Worm (Caenorhabditis elegans) whole organism, mixed stage, embryonic: ENCODE measurements around the gene taf-13.

Experiments
- M03D4.4 ChIP-seq: sonication (generic microtip); optimal IDR thresholded peaks from 2 replicates; lab custom pipeline; 2017; ENCODE audit warnings: mild to moderate bottlenecking, missing genetic modification characterization, missing compliant biosample characterization
- bed-3 ChIP-seq: fragments of 200-800 bp; sonication (Bioruptor generic); optimal IDR thresholded peaks from 3 replicates; lab custom pipeline; 2018; ENCODE audit warnings: mild to moderate bottlenecking, missing genetic modification characterization, moderate library complexity, missing compliant biosample characterization
- blmp-1 ChIP-seq: fragments of 150-350 bp; optimal IDR thresholded peaks from 2 replicates; lab custom pipeline; 2014; ENCODE audit warnings: missing biosample characterization, missing genetic modification characterization
- ceh-39 ChIP-seq: fragments of 150-350 bp; optimal IDR thresholded peaks from 2 replicates; lab custom pipeline; 2014; ENCODE audit warnings: missing biosample characterization, missing genetic modification characterization
- ceh-43 ChIP-seq: fragments of 200-800 bp; sonication (Bioruptor generic); optimal IDR thresholded peaks from 2 replicates; lab custom pipeline; 2018; ENCODE audit warnings: mild to moderate bottlenecking, missing genetic modification characterization, moderate library complexity, missing compliant biosample characterization
- ceh-83 ChIP-seq: fragments of 200-800 bp; sonication (Bioruptor generic); optimal IDR thresholded peaks from 2 replicates; lab custom pipeline; 2018; ENCODE audit warnings: mild to moderate bottlenecking, missing genetic modification characterization, missing compliant biosample characterization
- ces-1 ChIP-seq: fragments of 150-350 bp; optimal IDR thresholded peaks from 2 replicates; lab custom pipeline; 2014; ENCODE audit warnings: missing biosample characterization, missing genetic modification reagents, missing genetic modification characterization
- cnd-1 ChIP-seq: fragments of 200-800 bp; sonication (Bioruptor generic); optimal IDR thresholded peaks from 2 replicates; lab custom pipeline; 2018; ENCODE audit warnings: mild to moderate bottlenecking, missing genetic modification characterization, missing compliant biosample characterization
- drap-1 ChIP-seq: fragments of 200-800 bp; sonication (Bioruptor generic); optimal IDR thresholded peaks from 3 replicates; lab custom pipeline; 2018; ENCODE audit warnings: mild to moderate bottlenecking, missing genetic modification characterization, missing compliant biosample characterization
- elt-3 ChIP-seq: fragments of 150-350 bp; optimal IDR thresholded peaks from 2 replicates; lab custom pipeline; 2014; ENCODE audit warnings: missing biosample characterization, missing genetic modification characterization
- flh-1 ChIP-seq: fragments of 200-800 bp; sonication (Bioruptor generic); optimal IDR thresholded peaks from 2 replicates; lab custom pipeline; 2018; ENCODE audit warnings: mild to moderate bottlenecking, missing genetic modification characterization, moderate library complexity, missing compliant biosample characterization
- ham-2 ChIP-seq: fragments of 200-800 bp; sonication (Bioruptor generic); optimal IDR thresholded peaks from 2 replicates; lab custom pipeline; 2018; ENCODE audit warnings: mild to moderate bottlenecking, missing genetic modification characterization, missing compliant biosample characterization
- hlh-1 ChIP-seq: fragments of 150-350 bp; optimal IDR thresholded peaks from 2 replicates; lab custom pipeline; 2014; ENCODE audit warnings: missing biosample characterization, missing genetic modification reagents, missing genetic modification characterization
- lin-13 ChIP-seq: fragments of 150-350 bp; optimal IDR thresholded peaks from 2 replicates; lab custom pipeline; 2014; ENCODE audit warnings: missing biosample characterization, missing genetic modification characterization
- lsy-2 ChIP-seq: fragments of 150-350 bp; optimal IDR thresholded peaks from 2 replicates; lab custom pipeline; 2014; ENCODE audit warnings: missing biosample characterization, missing genetic modification characterization
- mab-5 ChIP-seq: fragments of 150-350 bp; optimal IDR thresholded peaks from 2 replicates; lab custom pipeline; 2014; ENCODE audit warnings: missing biosample characterization, missing genetic modification characterization
- mep-1 ChIP-seq: fragments of 150-350 bp; optimal IDR thresholded peaks from 2 replicates; lab custom pipeline; 2017; ENCODE audit warnings: missing biosample characterization, missing genetic modification reagents, missing genetic modification characterization, inconsistent platforms
- mls-2 ChIP-seq: sonication (generic microtip); optimal IDR thresholded peaks from 2 replicates; lab custom pipeline; 2016; ENCODE audit warnings: mild to moderate bottlenecking, missing genetic modification characterization, moderate library complexity, missing compliant biosample characterization
- nhr-12 ChIP-seq: fragments of 150-350 bp; optimal IDR thresholded peaks from 2 replicates; lab custom pipeline; 2014; ENCODE audit warnings: missing biosample characterization, missing genetic modification characterization
- nhr-2 ChIP-seq: fragments of 150-350 bp; optimal IDR thresholded peaks from 2 replicates; lab custom pipeline; 2014; ENCODE audit warnings: missing biosample characterization, missing genetic modification characterization
- nhr-76 ChIP-seq: sonication (generic microtip); optimal IDR thresholded peaks from 2 replicates; lab custom pipeline; 2017; ENCODE audit warnings: missing biosample characterization, missing genetic modification characterization
- pha-4 ChIP-seq: fragments of 150-350 bp; optimal IDR thresholded peaks from 2 replicates; lab custom pipeline; 2018; ENCODE audit warnings: missing biosample characterization, missing genetic modification reagents, missing genetic modification characterization
- sem-2 ChIP-seq: fragments of 200-800 bp; sonication (Bioruptor generic); optimal IDR thresholded peaks from 2 replicates; lab custom pipeline; 2018; ENCODE audit warnings: mild to moderate bottlenecking, missing genetic modification characterization, missing compliant biosample characterization
- snpc-4 ChIP-seq: fragments of 150-350 bp; optimal IDR thresholded peaks from 2 replicates; lab custom pipeline; 2014; ENCODE audit warnings: missing biosample characterization, missing genetic modification characterization
- sptf-1 ChIP-seq: sonication (generic microtip); optimal IDR thresholded peaks from 2 replicates; lab custom pipeline; 2017; ENCODE audit warnings: mild to moderate bottlenecking, missing genetic modification characterization, moderate library complexity, missing compliant biosample characterization
- tbx-8 ChIP-seq: fragments of 200-800 bp; sonication (Bioruptor generic); optimal IDR thresholded peaks from 2 replicates; lab custom pipeline; 2018; ENCODE audit warnings: mild to moderate bottlenecking, missing genetic modification characterization, moderate library complexity, missing compliant biosample characterization
- unc-120 ChIP-seq: sonication (generic microtip); optimal IDR thresholded peaks from 2 replicates; lab custom pipeline; 2017; ENCODE audit warnings: missing genetic modification characterization, missing compliant biosample characterization; ENCODE audit not compliant: poor library complexity, severe bottlenecking
- unc-39 ChIP-seq: fragments of 150-350 bp; optimal IDR thresholded peaks from 2 replicates; lab custom pipeline; 2014; ENCODE audit warnings: missing biosample characterization, missing genetic modification characterization
- unc-62 ChIP-seq: fragments of 150-350 bp; optimal IDR thresholded peaks from 2 replicates; lab custom pipeline; 2014; ENCODE audit warnings: missing biosample characterization, missing genetic modification reagents, missing genetic modification characterization
- zip-8 ChIP-seq: fragments of 150-350 bp; optimal IDR thresholded peaks from 2 replicates; lab custom pipeline; 2014; ENCODE audit warnings: missing biosample characterization, missing genetic modification characterization

taf-13 gene

ce11 chrII:10608821-10609220, 3.4 kb upstream of the taf-13 start:
- no peak for TF ChIP-seq sem-2 (GFP tag; lab: Kevin White, UChicago)

DNA sequence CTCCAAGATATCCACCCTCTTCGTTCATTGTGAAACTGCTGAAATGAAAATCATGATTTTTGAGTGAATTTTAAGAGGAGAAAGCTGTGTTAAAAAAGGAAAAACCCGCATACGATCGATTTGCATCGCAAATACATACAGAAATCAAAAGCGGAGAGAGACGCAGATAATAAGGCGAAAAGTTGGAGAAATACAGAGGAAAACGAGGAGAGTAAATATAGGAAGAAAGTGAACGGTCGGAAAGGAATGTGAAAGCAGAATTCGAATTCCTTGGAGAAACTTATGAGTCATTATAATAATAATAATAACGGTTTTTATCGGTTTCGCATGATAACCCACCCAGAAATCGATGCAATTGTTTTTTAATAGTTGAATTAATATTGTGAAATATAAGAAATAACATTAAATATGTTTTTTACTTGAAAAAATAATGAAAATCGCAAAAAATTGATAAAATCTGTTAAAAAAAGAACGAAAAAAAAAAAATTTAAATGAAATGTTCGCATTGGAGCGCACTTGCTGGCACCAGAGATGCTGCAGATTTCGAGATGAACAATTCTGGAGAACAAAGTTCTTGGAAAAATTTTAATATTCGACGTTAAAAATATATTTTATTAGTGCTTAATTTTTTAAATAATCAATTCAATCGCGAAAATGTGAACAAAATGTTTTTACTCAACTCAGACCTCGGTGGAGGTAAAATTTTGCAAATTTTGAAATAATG, 2.0 kb upstream of the taf-13 start, which contains the start of gene ccm-3:
TSS of gene ccm-3 (minus strand) at position 38 of the 724 bp plus-strand sequence.
- TF ChIP-seq nhr-12 (tag; lab: Kevin White, UChicago) = no peak
- TF ChIP-seq ces-1 (GFP tag; lab: Kevin White, UChicago) = peak; percentile 56
- TF ChIP-seq ham-2 = no peak
- peak; percentile 25 for TF ChIP-seq pha-4 (tag; lab: Kevin White, UChicago)
- no peak for TF ChIP-seq mab-5
- no peak for TF ChIP-seq ceh-43 (GFP tag; lab: Kevin White, UChicago)
- peak; percentile 81 for TF ChIP-seq blmp-1

- TF ChIP-seq ham-2 (no peak), flh-1 (GFP tag; lab: Kevin White, UChicago) (no peak), bed-3 (GFP tag; lab: Kevin White, UChicago) (no peak)
Measured at ce11 chrII:10603560-10603959, 1.9 kb downstream of the taf-13 start.

DNA sequence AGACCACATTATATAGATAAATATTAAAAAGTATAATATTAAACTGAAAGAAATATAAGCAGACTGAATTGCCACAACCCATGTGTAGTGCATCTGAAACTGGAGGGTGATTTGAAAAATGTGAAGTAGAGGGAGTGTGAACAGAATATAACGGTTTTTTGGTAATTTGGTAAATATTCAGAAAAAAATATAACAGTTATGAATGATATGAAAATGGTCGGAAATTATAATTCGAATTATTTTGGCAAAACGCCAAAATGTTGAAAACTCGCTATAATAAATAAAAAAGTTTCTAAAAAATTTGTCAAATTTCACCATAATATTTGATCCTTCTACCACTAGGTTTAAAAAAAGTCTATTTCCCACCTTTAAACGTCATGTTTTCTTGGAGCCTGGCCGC, 3.2 kb downstream of the taf-13 start, which contains the start of gene srv-2:
TSS of gene srv-2 (minus strand) at position 101 of the 400 bp plus-strand sequence.
- no peak for TF ChIP-seq ceh-39 (tag; lab: Kevin White, UChicago)
- no peak for TF ChIP-seq mls-2
- TF ChIP-seq cnd-1 (tag; lab: Kevin White, UChicago) = no peak
- no peak for TF ChIP-seq nhr-76 (tag; lab: Kevin White, UChicago)
- no peak for TF ChIP-seq bed-3 (GFP tag; lab: Kevin White, UChicago)
- no peak for TF ChIP-seq unc-120 (tag; lab: Kevin White, UChicago)
- no peak for TF ChIP-seq hlh-1 (tag; lab: Kevin White, UChicago)
- no peak for TF ChIP-seq unc-39 (tag; lab: Kevin White, UChicago)
- TF ChIP-seq elt-3 (tag; lab: Kevin White, UChicago) = no peak
- TF ChIP-seq mep-1 (tag; lab: Kevin White, UChicago) = no peak
- TF ChIP-seq drap-1 = no peak
- TF ChIP-seq mab-5 = no peak
- TF ChIP-seq nhr-2 (tag; lab: Kevin White, UChicago) = no peak
- no peak for TF ChIP-seq lsy-2 (tag; lab: Kevin White, UChicago)
- TF ChIP-seq zip-8 (tag; lab: Kevin White, UChicago) = no peak
- TF ChIP-seq sptf-1 = no peak
- TF ChIP-seq tbx-8 (GFP tag; lab: Kevin White, UChicago) = no peak

DNA sequence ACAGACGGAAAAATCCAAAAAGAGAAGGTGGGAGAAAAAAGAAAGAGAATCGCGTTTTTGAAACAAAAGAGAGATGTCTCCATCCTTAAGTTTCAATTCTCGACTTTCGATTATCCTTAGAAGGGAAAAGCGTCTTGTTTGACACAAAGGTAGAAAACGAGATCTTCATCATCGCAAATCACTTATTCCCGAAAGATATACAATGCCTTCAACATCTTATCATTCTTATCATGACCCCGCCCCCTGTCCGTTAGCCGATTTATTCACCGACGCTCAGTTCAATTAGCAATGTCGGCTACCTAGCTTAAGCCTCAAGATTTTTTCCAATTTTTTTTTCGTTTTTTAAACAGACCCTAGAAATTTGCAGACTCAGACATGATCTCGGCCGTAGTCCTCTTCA, 6.4 kb downstream of the taf-13 start, which contains the start of gene C14A4.9:
TSS of gene C14A4.9 (plus strand) at position 368 of the 400 bp plus-strand sequence.
- TF ChIP-seq ces-1 (GFP tag; lab: Kevin White, UChicago) = no peak
- peak; percentile 79 for TF ChIP-seq elt-3 (tag; lab: Kevin White, UChicago)

DNA sequence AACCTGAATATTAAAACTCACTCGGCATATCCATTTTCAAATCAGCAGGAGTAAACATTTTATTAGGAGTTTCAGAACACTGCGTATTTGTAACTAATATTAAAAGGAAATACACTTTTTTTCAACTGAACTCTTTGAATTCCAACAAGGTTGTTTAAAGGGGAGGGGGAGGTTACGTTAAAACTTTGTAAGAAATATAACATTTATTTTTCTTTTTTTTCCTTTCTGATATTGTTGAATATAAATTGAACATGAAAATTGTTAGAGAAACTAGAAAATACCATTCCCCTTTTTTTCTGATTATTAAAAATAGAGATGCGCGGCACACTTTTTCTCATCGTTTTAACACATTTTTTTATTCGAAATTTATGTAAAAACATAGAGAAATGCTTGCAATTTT, 7.4 kb downstream of the taf-13 start, which contains the start of gene C14A4.8:
TSS of gene C14A4.8 (minus strand) at position 101 of the 400 bp plus-strand sequence.
- no peak for TF ChIP-seq unc-62 (GFP tag; lab: Kevin White, UChicago)

- no peak for TF ChIP-seq M03D4.4 (tag; lab: Kevin White, UChicago)
- no peak for TF ChIP-seq unc-62 (GFP tag; lab: Kevin White, UChicago)
- TF ChIP-seq lsy-2 (tag; lab: Kevin White, UChicago) = no peak
- no peak for TF ChIP-seq cnd-1 (tag; lab: Kevin White, UChicago)
- no peak for TF ChIP-seq sem-2 (GFP tag; lab: Kevin White, UChicago)
- TF ChIP-seq snpc-4 = no peak
- no peak for TF ChIP-seq pha-4 (tag; lab: Kevin White, UChicago)
- no peak for TF ChIP-seq lin-13 (tag; lab: Kevin White, UChicago)
- no peak for TF ChIP-seq nhr-12 (tag; lab: Kevin White, UChicago)
- TF ChIP-seq mep-1 (tag; lab: Kevin White, UChicago) = no peak
- TF ChIP-seq flh-1 (GFP tag; lab: Kevin White, UChicago) = no peak
- TF ChIP-seq bed-3 (GFP tag; lab: Kevin White, UChicago) = no peak
- TF ChIP-seq unc-39 (tag; lab: Kevin White, UChicago) = no peak
- no peak for TF ChIP-seq ceh-83
- TF ChIP-seq elt-3 (tag; lab: Kevin White, UChicago) = no peak
Measured at ce11 chrII:10596462-10596861, 8.9 kb downstream of the taf-13 start, which contains the start of gene C14A4.7. C14A4.7 (minus strand) TSS chrII:10596562.
